Fruit fly (Drosophila melanogaster) whole organism, embryonic: ENCODE results near the gene CG7231.

Experiments
- CG10543 ChIP-seq: fragments of 200-800 bp; sonication (Bioruptor generic); optimal IDR thresholded peaks from 3 replicates; lab custom pipeline; 2017; ENCODE audit warnings: missing biosample characterization, mild to moderate bottlenecking, missing genetic modification characterization, moderate library complexity
- CG12104 ChIP-seq: fragments of 200-800 bp; sonication (Bioruptor generic); optimal IDR thresholded peaks from 3 replicates; lab custom pipeline; 2016; ENCODE audit warnings: missing biosample characterization, missing genetic modification characterization
- CG12744 ChIP-seq: fragments of 200-800 bp; sonication (Bioruptor generic); optimal IDR thresholded peaks from 2 replicates; lab custom pipeline; 2016; ENCODE audit warnings: missing biosample characterization, missing genetic modification characterization
- CG12942 ChIP-seq: fragments of 200-800 bp; sonication (Bioruptor generic); optimal IDR thresholded peaks from 3 replicates; lab custom pipeline; 2016; ENCODE audit warnings: missing biosample characterization, missing genetic modification characterization
- CG13123 ChIP-seq: fragments of 200-800 bp; sonication (Bioruptor generic); optimal IDR thresholded peaks from 2 replicates; lab custom pipeline; 2016; ENCODE audit warnings: missing biosample characterization, missing genetic modification characterization
- CG13424 ChIP-seq: fragments of 200-800 bp; sonication (Bioruptor generic); optimal IDR thresholded peaks from 2 replicates; lab custom pipeline; 2019; ENCODE audit warnings: missing biosample characterization, mild to moderate bottlenecking, missing genetic modification characterization, moderate library complexity
- CG15601 ChIP-seq: fragments of 200-800 bp; sonication (Bioruptor generic); optimal IDR thresholded peaks from 3 replicates; lab custom pipeline; 2019; ENCODE audit warnings: missing biosample characterization, mild to moderate bottlenecking, missing genetic modification characterization, moderate library complexity
- CG1603 ChIP-seq: fragments of 200-800 bp; sonication (Bioruptor generic); optimal IDR thresholded peaks from 2 replicates; lab custom pipeline; 2019; ENCODE audit warnings: missing biosample characterization, mild to moderate bottlenecking, missing genetic modification characterization, moderate library complexity
- CG16863 ChIP-seq: fragments of 200-800 bp; sonication (Bioruptor generic); optimal IDR thresholded peaks from 3 replicates; lab custom pipeline; 2016; ENCODE audit warnings: missing biosample characterization, missing genetic modification characterization
- CG2712 ChIP-seq: fragments of 200-800 bp; optimal IDR thresholded peaks from 3 replicates; lab custom pipeline; 2019; ENCODE audit warnings: missing biosample characterization, mild to moderate bottlenecking, missing genetic modification characterization, moderate library complexity
- CG30431 ChIP-seq: fragments of 200-800 bp; sonication (Bioruptor generic); optimal IDR thresholded peaks from 2 replicates; lab custom pipeline; 2017; ENCODE audit warnings: missing biosample characterization, missing genetic modification characterization
- CG4424 ChIP-seq: fragments of 200-800 bp; sonication (Bioruptor generic); optimal IDR thresholded peaks from 3 replicates; lab custom pipeline; 2016; ENCODE audit warnings: missing biosample characterization, missing genetic modification characterization
- CG4730 ChIP-seq: fragments of 200-800 bp; sonication (Bioruptor generic); IDR thresholded peaks from 2 replicates; pipeline ENCODE4 v1.3.6; 2022; ENCODE audit warnings: missing biosample characterization, missing genetic modification characterization
- CG5953 ChIP-seq: fragments of 200-800 bp; sonication (Bioruptor generic); IDR thresholded peaks from 2 replicates; pipeline ENCODE4 v1.3.6; 2022; ENCODE audit warnings: missing biosample characterization, missing genetic modification characterization
- CG6791 ChIP-seq: fragments of 200-800 bp; sonication (Bioruptor generic); IDR thresholded peaks from 3 replicates; pipeline ENCODE4 v1.3.6; 2022; ENCODE audit warnings: missing biosample characterization, missing genetic modification characterization; ENCODE audit not compliant: partially characterized antibody
- CG7786 ChIP-seq: fragments of 200-800 bp; sonication (Bioruptor generic); optimal IDR thresholded peaks from 2 replicates; lab custom pipeline; 2016; ENCODE audit warnings: missing biosample characterization, missing genetic modification characterization
- CG8359 ChIP-seq: fragments of 200-800 bp; sonication (Bioruptor generic); optimal IDR thresholded peaks from 2 replicates; lab custom pipeline; 2017; ENCODE audit warnings: missing biosample characterization, mild to moderate bottlenecking, missing genetic modification characterization, borderline replicate concordance
- CG9932 ChIP-seq: fragments of 200-800 bp; sonication (Bioruptor generic); IDR thresholded peaks from 2 replicates; pipeline ENCODE4 v1.3.6; 2022; ENCODE audit warnings: missing biosample characterization, missing genetic modification characterization
- Dfd ChIP-seq, 2 experiments: fragments of >200 bp; optimal IDR thresholded peaks; 2 replicates each; lab custom pipeline; 2017; ENCODE audit warnings: missing biosample characterization in 2 of 2, missing genetic modification characterization in 2 of 2
- Gsc ChIP-seq: fragments of 200-800 bp; sonication (Bioruptor generic); IDR thresholded peaks from 2 replicates; pipeline ENCODE4 v1.3.6; 2022; ENCODE audit warnings: missing biosample characterization, missing genetic modification characterization
- Hand ChIP-seq: fragments of 200-800 bp; sonication (Bioruptor generic); optimal IDR thresholded peaks from 2 replicates; lab custom pipeline; 2017; ENCODE audit warnings: mild to moderate bottlenecking, missing biosample characterization, missing genetic modification reagents, missing genetic modification characterization
- Lpt ChIP-seq: fragments of >200 bp; optimal IDR thresholded peaks from 2 replicates; lab custom pipeline; 2018; ENCODE audit warnings: missing biosample characterization, missing genetic modification characterization
- Med ChIP-seq: fragments of 200-800 bp; sonication (Bioruptor generic); peaks from one replicate; lab custom pipeline; 2016; ENCODE audit warnings: missing biosample characterization, missing genetic modification characterization, mild to moderate bottlenecking, inconsistent platforms, moderate library complexity
- Mrtf ChIP-seq: fragments of 200-800 bp; sonication (Bioruptor generic); IDR thresholded peaks from 3 replicates; pipeline ENCODE4 v1.3.6; 2022; ENCODE audit warnings: missing biosample characterization, missing genetic modification characterization
- Scr ChIP-seq: fragments of 200-800 bp; sonication (Bioruptor generic); IDR thresholded peaks from 2 replicates; pipeline ENCODE4 v1.3.6; 2022; ENCODE audit warnings: missing biosample characterization, missing genetic modification characterization; ENCODE audit not compliant: partially characterized antibody
- TFAM ChIP-seq: fragments of 200-800 bp; sonication (Bioruptor generic); optimal IDR thresholded peaks from 2 replicates; lab custom pipeline; 2017; ENCODE audit warnings: missing biosample characterization, missing genetic modification characterization, inconsistent platforms
- Vsx1 ChIP-seq: fragments of 200-800 bp; sonication (Bioruptor generic); optimal IDR thresholded peaks from 2 replicates; lab custom pipeline; 2017; ENCODE audit warnings: missing biosample characterization, mild to moderate bottlenecking, missing genetic modification characterization, missing genetic modification reagents
- Xrp1 ChIP-seq: fragments of 200-800 bp; sonication (Bioruptor generic); IDR thresholded peaks from 2 replicates; pipeline ENCODE4 v1.3.6; 2022; ENCODE audit warnings: missing biosample characterization, missing genetic modification characterization
- aop ChIP-seq: fragments of 200-800 bp; sonication (Bioruptor generic); IDR thresholded peaks from 2 replicates; pipeline ENCODE4 v1.3.6; 2022; ENCODE audit warnings: missing biosample characterization, missing genetic modification characterization
- bowl ChIP-seq: fragments of 200-800 bp; sonication (Bioruptor generic); IDR thresholded peaks from 2 replicates; pipeline ENCODE4 v1.3.6; 2022; ENCODE audit warnings: missing biosample characterization, missing genetic modification characterization
- cad ChIP-seq: fragments of >200 bp; optimal IDR thresholded peaks from 2 replicates; lab custom pipeline; 2017; ENCODE audit warnings: missing biosample characterization, missing genetic modification characterization
- crol ChIP-seq: fragments of 200-800 bp; sonication (Bioruptor generic); IDR thresholded peaks from 2 replicates; pipeline ENCODE4 v1.3.6; 2022; ENCODE audit warnings: missing biosample characterization, missing genetic modification characterization
- en ChIP-seq: fragments of 200-800 bp; sonication (Bioruptor generic); optimal IDR thresholded peaks from 2 replicates; lab custom pipeline; 2016; ENCODE audit warnings: missing biosample characterization, missing genetic modification characterization
- ewg ChIP-seq: fragments of 200-800 bp; sonication (Bioruptor generic); optimal IDR thresholded peaks from 3 replicates; lab custom pipeline; 2017; ENCODE audit warnings: mild to moderate bottlenecking, missing biosample characterization, missing genetic modification reagents, missing genetic modification characterization
- eyg ChIP-seq: fragments of 200-800 bp; sonication (Bioruptor generic); optimal IDR thresholded peaks from 3 replicates; lab custom pipeline; 2016; ENCODE audit warnings: missing biosample characterization, missing genetic modification characterization
- fd102C ChIP-seq: fragments of 200-800 bp; sonication (Bioruptor generic); optimal IDR thresholded peaks from 2 replicates; lab custom pipeline; 2018; ENCODE audit warnings: missing biosample characterization, mild to moderate bottlenecking, missing genetic modification characterization, moderate library complexity
- ftz-f1 ChIP-seq: fragments of 200-800 bp; sonication (Bioruptor generic); optimal IDR thresholded peaks from 2 replicates; lab custom pipeline; 2016; ENCODE audit warnings: missing biosample characterization, missing genetic modification characterization
- grn ChIP-seq: fragments of 200-800 bp; sonication (Bioruptor generic); optimal IDR thresholded peaks from 3 replicates; lab custom pipeline; 2017; ENCODE audit warnings: missing biosample characterization, missing genetic modification characterization
- insv ChIP-seq, 2 experiments: fragments of 200-800 bp; sonication (Bioruptor generic); optimal IDR thresholded peaks; 3 replicates each; lab custom pipeline; 2016 to 2018; ENCODE audit warnings: missing biosample characterization in 2 of 2, missing genetic modification characterization in 2 of 2
- nerfin-2 ChIP-seq: fragments of 200-800 bp; sonication (Bioruptor generic); IDR thresholded peaks from 2 replicates; pipeline ENCODE4 v1.3.6; 2022; ENCODE audit warnings: missing biosample characterization, missing genetic modification characterization; ENCODE audit not compliant: partially characterized antibody
- oc ChIP-seq: fragments of 200-800 bp; sonication (Bioruptor generic); optimal IDR thresholded peaks from 2 replicates; lab custom pipeline; 2018; ENCODE audit warnings: missing biosample characterization, mild to moderate bottlenecking, missing genetic modification characterization, moderate library complexity
- scrt ChIP-seq: fragments of 200-800 bp; sonication (Bioruptor generic); optimal IDR thresholded peaks from 2 replicates; lab custom pipeline; 2018; ENCODE audit warnings: missing biosample characterization, mild to moderate bottlenecking, missing genetic modification characterization, moderate library complexity
- seq ChIP-seq: fragments of 200-800 bp; sonication (Bioruptor generic); IDR thresholded peaks from 2 replicates; pipeline ENCODE4 v1.3.6; 2022; ENCODE audit warnings: missing biosample characterization, missing genetic modification characterization
- sim ChIP-seq: fragments of 200-800 bp; sonication (Bioruptor generic); IDR thresholded peaks from 2 replicates; pipeline ENCODE4 v1.3.6; 2022; ENCODE audit warnings: missing biosample characterization, missing genetic modification characterization
- slou ChIP-seq: fragments of 200-800 bp; sonication (Bioruptor generic); optimal IDR thresholded peaks from 3 replicates; lab custom pipeline; 2016; ENCODE audit warnings: missing biosample characterization, missing genetic modification characterization
- sna ChIP-seq: fragments of 200-800 bp; sonication (Bioruptor generic); IDR thresholded peaks from 2 replicates; pipeline ENCODE4 v1.3.6; 2022; ENCODE audit warnings: missing biosample characterization, missing genetic modification characterization; ENCODE audit not compliant: partially characterized antibody
- sob ChIP-seq: fragments of 200-800 bp; sonication (Bioruptor generic); IDR thresholded peaks from 2 replicates; pipeline ENCODE4 v1.3.6; 2022; ENCODE audit warnings: missing biosample characterization, missing genetic modification characterization
- sr ChIP-seq: fragments of 200-800 bp; sonication (Bioruptor generic); IDR thresholded peaks from 3 replicates; pipeline ENCODE4 v1.3.6; 2022; ENCODE audit warnings: missing biosample characterization, missing genetic modification characterization
- vvl ChIP-seq: fragments of 200-800 bp; sonication (Bioruptor generic); IDR thresholded peaks from 2 replicates; pipeline ENCODE4 v1.3.6; 2022; ENCODE audit warnings: missing biosample characterization, missing genetic modification characterization
- zen2 ChIP-seq: fragments of 200-800 bp; sonication (Bioruptor generic); IDR thresholded peaks from 3 replicates; pipeline ENCODE4 v1.3.6; 2022; ENCODE audit warnings: missing biosample characterization, missing genetic modification characterization; ENCODE audit not compliant: partially characterized antibody

Gene CG7231

DNA sequence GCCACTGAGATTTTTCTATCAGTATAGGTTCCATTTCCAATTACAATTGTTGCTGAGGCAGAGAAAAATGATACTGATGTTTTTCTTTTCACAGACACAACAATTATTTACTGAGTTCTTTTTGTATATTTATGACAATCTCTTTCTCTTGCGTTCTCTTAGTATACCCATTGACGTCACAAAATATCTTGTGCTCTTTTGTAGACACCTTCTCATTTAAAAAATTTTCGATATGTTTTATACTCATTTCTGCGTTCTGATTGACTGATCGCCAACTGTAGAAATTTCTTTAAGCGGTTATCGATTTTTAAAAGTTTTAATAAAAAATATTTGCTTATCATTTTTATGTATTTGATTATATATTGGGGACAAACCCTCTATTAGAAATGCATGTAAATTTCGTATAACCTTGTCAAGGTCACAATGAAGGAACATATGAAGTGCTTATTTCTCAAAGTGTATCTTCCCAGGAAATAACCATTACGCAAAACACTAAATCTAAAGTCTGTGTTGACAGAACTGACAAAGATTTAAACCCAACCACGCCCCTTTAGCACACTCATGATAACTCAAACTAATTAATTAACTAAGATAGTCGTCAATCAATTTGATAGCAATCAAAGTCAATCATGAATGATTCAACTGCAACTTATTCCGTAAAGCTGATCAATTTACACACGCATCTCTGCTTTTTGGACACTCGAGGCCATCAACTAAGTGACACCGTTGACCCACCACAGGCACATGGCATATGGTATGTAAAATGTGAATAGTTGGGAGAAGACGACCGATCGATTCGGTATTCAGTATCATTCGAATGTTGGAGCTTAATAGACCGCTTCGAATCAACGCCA, 27.1 kb downstream of the CG7231 start, which contains the start of the genes Glyat and Tg:
Gene Glyat, minus strand, starts transcription at position 51 of the 854 bp plus-strand sequence.
Gene Tg, plus strand, starts transcription at position 804 of the 854 bp plus-strand sequence.
- TF ChIP-seq CG10543 (peak; percentile 11), Mrtf (GFP tag; lab: Robert Waterston, UW) (no peak), CG4424 (no peak), aop (GFP tag; lab: Robert Waterston, UW) (no peak), CG5953 (no peak), zen2 (peak; percentile 68; the same call in 2 of the 3 replicates), grn (GFP tag; lab: Kevin White, UChicago) (no peak), Xrp1 (0 out of 2 replicates have a peak, but pooled peaks have one; percentile 22), Med (peak; percentile 84), en (no peak), Lpt (GFP tag; lab: Kevin White, UChicago) (no peak), CG9932 (GFP tag; lab: Robert Waterston, UW) (peak; percentile 50), CG1603 (tag; lab: Kevin White, UChicago) (no peak), scrt (no peak), seq (no peak), CG13424 (peak; percentile 19), crol (GFP tag; lab: Robert Waterston, UW) (no peak), TFAM (GFP tag; lab: Kevin White, UChicago) (no peak), CG13123 (GFP tag; lab: Kevin White, UChicago) (no peak), fd102C (GFP tag; lab: Kevin White, UChicago) (no peak), cad (GFP tag; lab: Kevin White, UChicago) (no peak), sim (GFP tag; lab: Robert Waterston, UW) (no peak), CG12104 (GFP tag; lab: Kevin White, UChicago) (peak; percentile 39), CG8359 (GFP tag; lab: Kevin White, UChicago) (no peak), nerfin-2 (GFP tag; lab: Robert Waterston, UW) (peak; percentile 49; the same call in 1 of the 2 replicates), oc (tag; lab: Kevin White, UChicago) (no peak), CG16863 (GFP tag; lab: Kevin White, UChicago) (no peak), insv (GFP tag; optimal IDR thresholded peaks at IDR 0.05; lab: Kevin White, UChicago) (no peak), CG4730 (GFP tag; lab: Robert Waterston, UW) (no peak), sob (no peak), CG15601 (tag; lab: Kevin White, UChicago) (peak; percentile 56), eyg (GFP tag; lab: Kevin White, UChicago) (no peak), Vsx1 (GFP tag; lab: Kevin White, UChicago) (no peak), sr (GFP tag; lab: Robert Waterston, UW) (no peak), bowl (GFP tag; lab: Robert Waterston, UW) (no peak), ewg (no peak), CG2712 (tag; lab: Kevin White, UChicago) (peak; percentile 26), slou (GFP tag; lab: Kevin White, UChicago) (no peak), Gsc (GFP tag; lab: Robert Waterston, UW) (no peak), CG12744 (GFP tag; lab: Kevin White, UChicago) (no peak), CG7786 (GFP tag; lab: Kevin White, UChicago) (no peak), Dfd (GFP tag; optimal IDR thresholded peaks at IDR 0.05; lab: Kevin White, UChicago) (no peak), CG6791 (GFP tag; lab: Robert Waterston, UW) (peak; percentile 69), ftz-f1 (GFP tag; lab: Kevin White, UChicago) (peak; percentile 2), Scr (GFP tag; lab: Robert Waterston, UW) (peak; percentile 51), vvl (GFP tag; lab: Robert Waterston, UW) (peak; percentile 67), sna (GFP tag; lab: Robert Waterston, UW) (0 out of 2 replicates have a peak, but pooled peaks have one; percentile 20), CG12942 (GFP tag; lab: Kevin White, UChicago) (no peak), Hand (no peak), CG30431 (GFP tag; lab: Kevin White, UChicago) (no peak)
